Worm (Caenorhabditis elegans) whole organism, L4/young adult: ENCODE measurements around the gene Y2H9A.6.

Experiments used
- W03F9.2 ChIP-seq: fragments of 150-350 bp; optimal IDR thresholded peaks from 2 replicates; lab custom pipeline; 2014; ENCODE audit warnings: missing biosample characterization, missing genetic modification characterization
- dao-5 ChIP-seq: sonication (generic microtip); optimal IDR thresholded peaks from 2 replicates; lab custom pipeline; 2016; ENCODE audit warnings: missing genotype, missing genetic modification characterization, moderate library complexity, missing compliant biosample characterization
- him-1 ChIP-seq: sonication (generic microtip); optimal IDR thresholded peaks from 2 replicates; lab custom pipeline; 2016; ENCODE audit warnings: missing genotype, missing genetic modification reagents, missing genetic modification characterization, missing compliant biosample characterization

Y2H9A.6 gene

ce11 chrV:13488297-13488803 is 44.7 kb downstream of the Y2H9A.6 start:
- TF ChIP-seq him-1 (tag; lab: Kevin White, UChicago) (no peak), W03F9.2 (tag; lab: Kevin White, UChicago) (no peak), dao-5 (tag; lab: Kevin White, UChicago) (no peak)

ce11 chrV:13489830-13490229 is 46.2 kb downstream of the Y2H9A.6 start, which contains the start of gene T10G3.3:
TSS of gene T10G3.3 (minus strand) at chrV:13490199.
- TF ChIP-seq W03F9.2 (tag; lab: Kevin White, UChicago) (no peak), dao-5 (tag; lab: Kevin White, UChicago) (no peak), him-1 (tag; lab: Kevin White, UChicago) (no peak)
